Worm (Caenorhabditis elegans): Measurements from ENCODE around the gene slc-28.1.

Gene slc-28.1

DNA sequence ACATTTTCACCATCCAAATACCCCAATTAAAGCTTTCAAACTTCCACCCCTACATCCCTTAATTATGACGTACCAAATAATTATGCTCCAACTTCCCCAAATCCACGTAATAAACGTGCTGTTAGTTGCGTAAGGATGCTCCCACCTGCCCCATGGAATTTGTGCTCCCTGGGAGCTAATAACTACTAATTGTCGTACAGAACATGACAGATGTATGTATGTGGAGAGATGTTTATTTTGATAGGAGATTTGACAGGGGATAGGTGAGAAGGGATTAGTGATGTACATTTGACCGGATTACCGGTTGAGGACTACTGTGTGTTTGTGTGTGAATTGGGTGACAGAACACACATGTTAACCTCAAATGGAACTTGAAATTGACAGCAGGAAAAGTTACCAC is 13.8 kb upstream of the slc-28.1 start:
- TF ChIP-seq F49E8.2 (tag; optimal IDR thresholded peaks at IDR 0.05; ENCODE audit: insufficient read depth) (no peak), ztf-3 (GFP tag; optimal IDR thresholded peaks at IDR 0.05) (no peak), F52B5.7 (tag; optimal IDR thresholded peaks at IDR 0.05) (no peak), snpc-1.1 (tag; optimal IDR thresholded peaks at IDR 0.05; ENCODE audit: insufficient read depth) (no peak), hsf-1 (GFP tag; IDR thresholded peaks at IDR 0.05) (no peak), die-1 (tag; optimal IDR thresholded peaks at IDR 0.05) (no peak), snpc-1.3 (tag; optimal IDR thresholded peaks at IDR 0.05; ENCODE audit: insufficient read depth) (no peak), F33H1.4 (GFP tag; IDR thresholded peaks at IDR 0.05) (no peak), attf-6 (GFP tag; IDR thresholded peaks at IDR 0.05) (no peak), efl-1 (GFP tag; optimal IDR thresholded peaks at IDR 0.05) (no peak), lin-54 (GFP tag; optimal IDR thresholded peaks at IDR 0.05) (no peak)

DNA sequence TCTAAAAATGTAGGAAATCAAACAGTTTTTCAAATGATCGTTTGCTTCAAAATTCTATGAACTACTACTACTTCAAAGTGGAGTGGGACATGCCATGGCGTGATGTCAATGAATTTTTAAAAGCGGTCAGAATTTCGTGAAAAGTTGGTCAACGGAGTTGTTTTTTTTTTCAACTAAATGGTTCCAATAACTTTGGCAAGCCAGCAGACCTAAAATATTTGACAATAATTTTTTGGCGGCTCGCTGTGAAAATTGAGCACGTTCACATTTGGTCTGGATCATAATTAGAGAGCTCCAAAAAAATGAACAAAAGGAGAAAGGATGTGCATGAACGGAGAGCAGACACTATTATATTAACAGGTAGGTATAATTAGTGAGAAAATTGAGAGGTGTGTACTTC is 13.3 kb upstream of the slc-28.1 start:
- TF ChIP-seq zfh-2 (GFP tag; conservative IDR thresholded peaks at IDR 0.05) (no peak), lir-1 (GFP tag; conservative IDR thresholded peaks at IDR 0.05) (no peak), K11D2.4 (GFP tag; IDR thresholded peaks at IDR 0.05) (no peak), egl-18 (GFP tag; IDR thresholded peaks at IDR 0.05) (no peak), sdz-38 (tag; optimal IDR thresholded peaks at IDR 0.05) (no peak), ceh-27 (GFP tag; optimal IDR thresholded peaks at IDR 0.05) (no peak), F52B5.7 (tag; optimal IDR thresholded peaks at IDR 0.05) (no peak), repo-1 (tag; optimal IDR thresholded peaks at IDR 0.05) (no peak), cebp-2 (GFP tag; IDR thresholded peaks at IDR 0.05) (no peak), ccch-3 (GFP tag; optimal IDR thresholded peaks at IDR 0.05) (no peak), chd-7 (tag; optimal IDR thresholded peaks at IDR 0.05) (no peak), ztf-18 (tag; optimal IDR thresholded peaks at IDR 0.05) (no peak), F57A8.1 (GFP tag; optimal IDR thresholded peaks at IDR 0.05) (no peak), ceh-91 (GFP tag; IDR thresholded peaks at IDR 0.05) (no peak), hlh-26 (GFP tag; conservative IDR thresholded peaks at IDR 0.05) (no peak)

DNA sequence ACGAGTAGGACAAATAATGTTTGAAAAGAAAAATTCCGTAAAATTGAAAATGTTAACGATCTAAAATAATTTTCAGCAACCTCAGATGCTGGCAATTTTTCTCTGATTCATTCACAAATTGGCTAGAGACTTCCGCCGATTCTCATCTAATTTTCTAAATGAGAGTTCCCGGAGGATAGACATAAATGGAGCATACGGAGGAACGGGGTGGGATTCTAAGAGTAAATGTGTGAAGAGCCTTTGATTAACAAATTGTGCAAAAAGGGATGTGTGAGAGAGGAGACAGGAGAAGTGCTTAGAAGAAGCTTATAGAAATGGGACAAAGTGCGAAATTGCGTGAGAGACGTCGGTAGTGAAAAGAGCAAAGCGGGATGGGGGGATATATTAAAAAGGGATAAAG is 12.0 kb upstream of the slc-28.1 start:
- TF ChIP-seq ama-1 (optimal IDR thresholded peaks at IDR 0.05): no peak
- no peak for TF ChIP-seq ama-1 (GFP tag; optimal IDR thresholded peaks at IDR 0.05)
- TF ChIP-seq chd-7 (tag; optimal IDR thresholded peaks at IDR 0.05): no peak
- no peak for TF ChIP-seq dox-1 (GFP tag; IDR thresholded peaks at IDR 0.05)
- TF ChIP-seq B0336.3 (GFP tag; IDR thresholded peaks at IDR 0.05): no peak
- TF ChIP-seq hlh-26 (GFP tag; conservative IDR thresholded peaks at IDR 0.05): no peak
- no peak for TF ChIP-seq let-607 (tag; optimal IDR thresholded peaks at IDR 0.05)
- no peak for TF ChIP-seq zfh-2 (GFP tag; conservative IDR thresholded peaks at IDR 0.05)
- TF ChIP-seq ztf-28 (GFP tag; IDR thresholded peaks at IDR 0.05): no peak
- no peak for TF ChIP-seq nhr-80 (tag; optimal IDR thresholded peaks at IDR 0.05)
- TF ChIP-seq nhr-27 (tag; optimal IDR thresholded peaks at IDR 0.05): no peak
- no peak for TF ChIP-seq akir-1 (GFP tag; optimal IDR thresholded peaks at IDR 0.05)
- no peak for TF ChIP-seq K12H6.12 (tag; optimal IDR thresholded peaks at IDR 0.05)
- TF ChIP-seq D2030.7 (GFP tag; IDR thresholded peaks at IDR 0.05): no peak
- no peak for TF ChIP-seq C06A6.2 (GFP tag; conservative IDR thresholded peaks at IDR 0.05)
- TF ChIP-seq let-526 (GFP tag; IDR thresholded peaks at IDR 0.05): no peak
- TF ChIP-seq cebp-2 (GFP tag; IDR thresholded peaks at IDR 0.05): no peak
- no peak for TF ChIP-seq cebp-1 (GFP tag; IDR thresholded peaks at IDR 0.05)
- TF ChIP-seq cebp-1 (tag; optimal IDR thresholded peaks at IDR 0.05): no peak
- TF ChIP-seq nhr-179 (tag; optimal IDR thresholded peaks at IDR 0.05): no peak
- TF ChIP-seq mxl-1 (tag; optimal IDR thresholded peaks at IDR 0.05): no peak

Data from whole organism, young adult.